Fruit fly (Drosophila melanogaster) whole organism, pupa: ENCODE results near the gene Rpp21.

Source experiments
- CG14655 ChIP-seq: fragments of 200-800 bp; sonication (Bioruptor generic); optimal IDR thresholded peaks from 3 replicates; lab custom pipeline; 2017; ENCODE audit warnings: mild to moderate bottlenecking, missing biosample characterization, missing genetic modification reagents, missing genetic modification characterization
- Snoo ChIP-seq: fragments of 200-800 bp; sonication (Bioruptor generic); optimal IDR thresholded peaks from 3 replicates; lab custom pipeline; 2017; ENCODE audit warnings: missing biosample characterization, mild to moderate bottlenecking, missing genetic modification characterization, inconsistent platforms

dm6 chrX:1082417-1082816 is 51.9 kb downstream of the Rpp21 start:
- TF ChIP-seq CG14655 (GFP tag; lab: Kevin White, UChicago) (no peak), Snoo (tag; lab: Kevin White, UChicago) (no peak)
